Fruit fly (Drosophila melanogaster) whole organism, adult: ENCODE data around the gene RabX6.

Experiments
- CG11617 ChIP-seq: fragments of 200-800 bp; sonication (Bioruptor generic); optimal IDR thresholded peaks from 2 replicates; lab custom pipeline; 2017; ENCODE audit warnings: mild to moderate bottlenecking, missing biosample characterization, missing genetic modification reagents, missing genetic modification characterization
- CG14711 ChIP-seq: fragments of 200-800 bp; sonication (Bioruptor generic); optimal IDR thresholded peaks from 2 replicates; lab custom pipeline; 2018; ENCODE audit warnings: missing biosample characterization, mild to moderate bottlenecking, missing genetic modification characterization, moderate library complexity
- CG33017 ChIP-seq: fragments of 200-800 bp; sonication (Bioruptor generic); optimal IDR thresholded peaks from 2 replicates; lab custom pipeline; 2018; ENCODE audit warnings: missing biosample characterization, mild to moderate bottlenecking, missing genetic modification characterization, moderate library complexity
- CG7045 ChIP-seq: fragments of 200-800 bp; sonication (Bioruptor generic); optimal IDR thresholded peaks from 2 replicates; lab custom pipeline; 2017; ENCODE audit warnings: missing biosample characterization, mild to moderate bottlenecking, missing genetic modification characterization
- CG7101 ChIP-seq: fragments of 200-800 bp; sonication (Bioruptor generic); optimal IDR thresholded peaks from 2 replicates; lab custom pipeline; 2018; ENCODE audit warnings: missing biosample characterization, mild to moderate bottlenecking, missing genetic modification characterization, moderate library complexity
- Clk ChIP-seq: fragments of 200-800 bp; sonication (Bioruptor generic); optimal IDR thresholded peaks from 2 replicates; lab custom pipeline; 2017; ENCODE audit warnings: missing biosample characterization, missing genetic modification characterization
- Crg-1 ChIP-seq: fragments of 200-800 bp; sonication (Bioruptor generic); optimal IDR thresholded peaks from 2 replicates; lab custom pipeline; 2016; ENCODE audit warnings: missing biosample characterization, missing genetic modification characterization
- Hr96 ChIP-seq: fragments of 200-800 bp; sonication (Bioruptor generic); optimal IDR thresholded peaks from 2 replicates; lab custom pipeline; 2016; ENCODE audit warnings: missing biosample characterization, missing genetic modification characterization
- Mnt ChIP-seq: fragments of 200-800 bp; sonication (Bioruptor generic); optimal IDR thresholded peaks from 2 replicates; lab custom pipeline; 2016; ENCODE audit warnings: missing biosample characterization, mild to moderate bottlenecking, missing genetic modification characterization
- kay ChIP-seq: fragments of 200-800 bp; sonication (Bioruptor generic); peaks from one replicate; lab custom pipeline; 2016; ENCODE audit warnings: missing biosample characterization, missing genetic modification characterization, borderline replicate concordance
- pad ChIP-seq: fragments of 200-800 bp; sonication (Bioruptor generic); optimal IDR thresholded peaks from 3 replicates; lab custom pipeline; 2017; ENCODE audit warnings: missing biosample characterization, missing genetic modification characterization, mild to moderate bottlenecking, moderate library complexity, missing genetic modification reagents
- toe ChIP-seq: fragments of 200-800 bp; sonication (Bioruptor generic); optimal IDR thresholded peaks from 2 replicates; lab custom pipeline; 2016; ENCODE audit warnings: missing biosample characterization, missing genetic modification characterization

DNA sequence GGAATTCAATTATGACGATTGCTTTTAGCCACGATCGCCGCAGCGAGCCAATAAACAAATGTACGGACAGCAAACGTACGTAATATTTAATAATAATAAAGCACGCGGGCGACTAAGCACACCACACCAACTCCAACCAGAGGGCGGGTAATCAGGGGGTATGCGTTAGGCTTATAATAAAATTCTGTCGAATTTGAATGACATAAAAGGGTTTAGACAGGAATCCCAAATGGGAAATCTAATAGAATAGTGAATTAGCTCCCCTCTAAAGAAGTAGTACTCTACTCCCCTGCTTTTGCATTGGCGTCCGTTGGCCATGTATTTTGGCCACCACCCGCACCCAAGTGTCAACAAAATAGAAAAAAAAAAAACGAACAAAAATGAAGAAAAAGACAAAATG is 32.1 kb downstream of the RabX6 start:
- no peak for TF ChIP-seq Hr96 (GFP tag; lab: Kevin White, UChicago)
- no peak for TF ChIP-seq toe
- no peak for TF ChIP-seq kay
- no peak for TF ChIP-seq pad (GFP tag; lab: Kevin White, UChicago)
- TF ChIP-seq Crg-1 (GFP tag; lab: Kevin White, UChicago) = no peak
- TF ChIP-seq Mnt (GFP tag; lab: Kevin White, UChicago) = no peak
- no peak for TF ChIP-seq CG14711 (tag; lab: Kevin White, UChicago)
- no peak for TF ChIP-seq CG7101 (tag; lab: Kevin White, UChicago)
- no peak for TF ChIP-seq CG7045
- TF ChIP-seq CG33017 (tag; lab: Kevin White, UChicago) = no peak
- no peak for TF ChIP-seq Clk (GFP tag; lab: Kevin White, UChicago)
- no peak for TF ChIP-seq CG11617 (GFP tag; lab: Kevin White, UChicago)
